Fruit fly (Drosophila melanogaster): ENCODE results near the gene Eip93F.

Gene Eip93F

dm6 chr3R:21943982-21944627 is 4.8 kb upstream of the Eip93F start (continued):
- no peak for TF ChIP-seq OdsH (GFP tag; optimal IDR thresholded peaks at IDR 0.05)
- peak; percentile 20 for TF ChIP-seq esn (GFP tag; optimal IDR thresholded peaks at IDR 0.05)
- TF ChIP-seq CG34406 (GFP tag; optimal IDR thresholded peaks at IDR 0.05), result no peak
- peak; percentile 4 for TF ChIP-seq CG6792 (GFP tag; optimal IDR thresholded peaks at IDR 0.05)
- TF ChIP-seq CG1621 (tag; optimal IDR thresholded peaks at IDR 0.05), result peak; percentile 24
- peak; percentile 38; the same call in 1 of the 3 replicates for TF ChIP-seq eg (GFP tag; IDR thresholded peaks at IDR 0.05)
- TF ChIP-seq Blimp-1 (GFP tag; optimal IDR thresholded peaks at IDR 0.05), result peak; percentile 10
- peak; percentile 42 for TF ChIP-seq Met (GFP tag; optimal IDR thresholded peaks at IDR 0.05)
- peak; percentile 34 for TF ChIP-seq CG8319 (GFP tag; optimal IDR thresholded peaks at IDR 0.05)
- TF ChIP-seq CG10631 (GFP tag; optimal IDR thresholded peaks at IDR 0.05), result no peak
- no peak for TF ChIP-seq CG31627 (GFP tag; optimal IDR thresholded peaks at IDR 0.05)
- no peak for TF ChIP-seq cyc (GFP tag; optimal IDR thresholded peaks at IDR 0.05)
- TF ChIP-seq CG8119 (GFP tag; IDR thresholded peaks at IDR 0.05), result no peak

dm6 chr3R:21944666-21945065 is 4.2 kb upstream of the Eip93F start:
- TF ChIP-seq CG8632 (GFP tag; optimal IDR thresholded peaks at IDR 0.05) (peak; percentile 35), CG8319 (GFP tag; optimal IDR thresholded peaks at IDR 0.05) (no peak), Hr38 (GFP tag; optimal IDR thresholded peaks at IDR 0.05) (no peak), Hr4 (GFP tag; optimal IDR thresholded peaks at IDR 0.05) (no peak), topi (GFP tag; optimal IDR thresholded peaks at IDR 0.05) (no peak), Sox14 (GFP tag; optimal IDR thresholded peaks at IDR 0.05) (no peak), CG16779 (tag; optimal IDR thresholded peaks at IDR 0.05) (no peak), Sox15 (GFP tag; optimal IDR thresholded peaks at IDR 0.05) (no peak), CG11762 (GFP tag; optimal IDR thresholded peaks at IDR 0.05; ENCODE audit: insufficient read depth) (no peak), svp (GFP tag) (peak; percentile 98)

dm6 chr3R:21945754-21946153 is 3.2 kb upstream of the Eip93F start:
- TF ChIP-seq CG10669 (GFP tag; optimal IDR thresholded peaks at IDR 0.05), result no peak
- TF ChIP-seq Sox15 (GFP tag; optimal IDR thresholded peaks at IDR 0.05), result no peak
- TF ChIP-seq spab (GFP tag; optimal IDR thresholded peaks at IDR 0.05), result no peak
- TF ChIP-seq eg (GFP tag; IDR thresholded peaks at IDR 0.05), result peak; percentile 28; the same call in 1 of the 3 replicates
- no peak for TF ChIP-seq lz (GFP tag; optimal IDR thresholded peaks at IDR 0.05)
- peak; percentile 44 to 55 for TF ChIP-seq ss (GFP tag; optimal IDR thresholded peaks at IDR 0.05)
- no peak for TF ChIP-seq cyc (GFP tag; optimal IDR thresholded peaks at IDR 0.05)
- no peak for TF ChIP-seq CG3032 (tag; optimal IDR thresholded peaks at IDR 0.05)
- TF ChIP-seq Gug (GFP tag; IDR thresholded peaks at IDR 0.05), result no peak
- no peak for TF ChIP-seq Lpt (GFP tag; optimal IDR thresholded peaks at IDR 0.05)
- no peak for TF ChIP-seq Sox102F (GFP tag; optimal IDR thresholded peaks at IDR 0.05)
- no peak for TF ChIP-seq CG1621 (tag; optimal IDR thresholded peaks at IDR 0.05)
- no peak for TF ChIP-seq CG4318 (GFP tag; optimal IDR thresholded peaks at IDR 0.05)
- TF ChIP-seq Blimp-1 (GFP tag; optimal IDR thresholded peaks at IDR 0.05), result no peak
- TF ChIP-seq fd59A (GFP tag; optimal IDR thresholded peaks at IDR 0.05), result no peak
- no peak for TF ChIP-seq svp (GFP tag)
- no peak for TF ChIP-seq Hr39 (GFP tag; optimal IDR thresholded peaks at IDR 0.05)
- TF ChIP-seq Eip78C (GFP tag), result peak; percentile 24
- no peak for TF ChIP-seq CG31627 (GFP tag; optimal IDR thresholded peaks at IDR 0.05)
- no peak for TF ChIP-seq vri (GFP tag; optimal IDR thresholded peaks at IDR 0.05)
- no peak for TF ChIP-seq CG6854 (GFP tag; optimal IDR thresholded peaks at IDR 0.05)
- no peak for TF ChIP-seq pdm3 (GFP tag; optimal IDR thresholded peaks at IDR 0.05)
- no peak for TF ChIP-seq Eip93F (GFP tag; optimal IDR thresholded peaks at IDR 0.05)
- TF ChIP-seq OdsH (GFP tag; optimal IDR thresholded peaks at IDR 0.05), result no peak
- no peak for TF ChIP-seq esn (GFP tag; optimal IDR thresholded peaks at IDR 0.05)
- TF ChIP-seq Ets96B (tag; optimal IDR thresholded peaks at IDR 0.05), result no peak
- TF ChIP-seq CG6808 (GFP tag; optimal IDR thresholded peaks at IDR 0.05), result peak; percentile 8
- TF ChIP-seq Ets21C (GFP tag; optimal IDR thresholded peaks at IDR 0.05), result no peak
- no peak for TF ChIP-seq CG3919 (GFP tag; optimal IDR thresholded peaks at IDR 0.05)
- no peak for TF ChIP-seq dac (GFP tag; optimal IDR thresholded peaks at IDR 0.05)
- TF ChIP-seq CG10631 (GFP tag; optimal IDR thresholded peaks at IDR 0.05), result no peak
- TF ChIP-seq net (GFP tag; optimal IDR thresholded peaks at IDR 0.05), result no peak
- TF ChIP-seq CG11762 (GFP tag; optimal IDR thresholded peaks at IDR 0.05; ENCODE audit: insufficient read depth), result no peak
- no peak for TF ChIP-seq CG7368 (GFP tag; optimal IDR thresholded peaks at IDR 0.05)
- TF ChIP-seq CG6792 (GFP tag; optimal IDR thresholded peaks at IDR 0.05), result no peak

Data from whole organism, prepupa.